Fruit fly (Drosophila melanogaster) whole organism, embryonic: ENCODE data around the gene CG9393.

Experiments
- ATbp ChIP-seq: fragments of 200-800 bp; sonication (Bioruptor generic); optimal IDR thresholded peaks from 2 replicates; lab custom pipeline; 2017; ENCODE audit warnings: missing biosample characterization, mild to moderate bottlenecking, missing genetic modification characterization, missing genetic modification reagents
- Blimp-1 ChIP-seq: fragments of 200-800 bp; sonication (Bioruptor generic); optimal IDR thresholded peaks from 3 replicates; lab custom pipeline; 2018; ENCODE audit warnings: missing biosample characterization, missing genetic modification characterization, mild to moderate bottlenecking, moderate library complexity, missing genetic modification reagents
- C15 ChIP-seq: fragments of 200-800 bp; sonication (Bioruptor generic); IDR thresholded peaks from 3 replicates; pipeline ENCODE4 v1.3.6; 2022; ENCODE audit warnings: missing biosample characterization, missing genetic modification characterization
- CG10654 ChIP-seq: fragments of 200-800 bp; sonication (Bioruptor generic); optimal IDR thresholded peaks from 2 replicates; lab custom pipeline; 2016; ENCODE audit warnings: missing biosample characterization, missing genetic modification characterization
- CG10959 ChIP-seq: fragments of 200-800 bp; sonication (Bioruptor generic); IDR thresholded peaks from 2 replicates; pipeline ENCODE4 v1.3.6; 2022; ENCODE audit warnings: missing biosample characterization, missing genetic modification characterization
- CG11456 ChIP-seq: fragments of 200-800 bp; sonication (Bioruptor generic); IDR thresholded peaks from 3 replicates; pipeline ENCODE4 v1.3.6; 2022; ENCODE audit warnings: missing biosample characterization, missing genetic modification characterization
- CG11504 ChIP-seq: fragments of 200-800 bp; sonication (Bioruptor generic); optimal IDR thresholded peaks from 3 replicates; lab custom pipeline; 2019; ENCODE audit warnings: missing biosample characterization, mild to moderate bottlenecking, missing genetic modification characterization, moderate library complexity
- CG17361 ChIP-seq: fragments of 200-800 bp; sonication (Bioruptor generic); IDR thresholded peaks from 3 replicates; pipeline ENCODE4 v1.3.6; 2022; ENCODE audit warnings: missing biosample characterization, missing genetic modification characterization
- CG18599 ChIP-seq: fragments of 200-800 bp; sonication (Bioruptor generic); optimal IDR thresholded peaks from 3 replicates; lab custom pipeline; 2017; ENCODE audit warnings: missing biosample characterization, missing genetic modification characterization, mild to moderate bottlenecking, moderate library complexity, missing genetic modification reagents
- CG2199 ChIP-seq: fragments of 200-800 bp; sonication (Bioruptor generic); IDR thresholded peaks from 3 replicates; pipeline ENCODE4 v1.3.6; 2022; ENCODE audit warnings: missing biosample characterization, missing genetic modification characterization
- CG31224 ChIP-seq: fragments of 200-800 bp; sonication (Bioruptor generic); IDR thresholded peaks from 2 replicates; pipeline ENCODE4 v1.3.6; 2022; ENCODE audit warnings: missing biosample characterization, missing genetic modification characterization
- CG3163 ChIP-seq: fragments of 200-800 bp; sonication (Bioruptor generic); optimal IDR thresholded peaks from 3 replicates; lab custom pipeline; 2016; ENCODE audit warnings: missing biosample characterization, missing genetic modification characterization
- CG32767 ChIP-seq: fragments of 200-800 bp; sonication (Bioruptor generic); IDR thresholded peaks from 2 replicates; pipeline ENCODE4 v1.3.6; 2022; ENCODE audit warnings: missing biosample characterization, missing genetic modification characterization
- CG4854 ChIP-seq: fragments of 200-800 bp; sonication (Bioruptor generic); optimal IDR thresholded peaks from 2 replicates; lab custom pipeline; 2016; ENCODE audit warnings: missing biosample characterization, missing genetic modification characterization, inconsistent platforms
- CG6654 ChIP-seq: fragments of 200-800 bp; sonication (Bioruptor generic); optimal IDR thresholded peaks from 2 replicates; lab custom pipeline; 2017; ENCODE audit warnings: missing biosample characterization, mild to moderate bottlenecking, missing genetic modification characterization
- CG7556 ChIP-seq: fragments of 200-800 bp; sonication (Bioruptor generic); optimal IDR thresholded peaks from 2 replicates; lab custom pipeline; 2017; ENCODE audit warnings: missing biosample characterization, mild to moderate bottlenecking, missing genetic modification characterization
- CG9215 ChIP-seq: fragments of 200-800 bp; sonication (Bioruptor generic); IDR thresholded peaks from 2 replicates; pipeline ENCODE4 v1.3.6; 2022; ENCODE audit warnings: missing biosample characterization, missing genetic modification characterization
- CG9437 ChIP-seq: fragments of 200-800 bp; sonication (Bioruptor generic); optimal IDR thresholded peaks from 2 replicates; lab custom pipeline; 2018; ENCODE audit warnings: missing biosample characterization, mild to moderate bottlenecking, missing genetic modification characterization
- CG9876 ChIP-seq: fragments of 200-800 bp; sonication (Bioruptor generic); optimal IDR thresholded peaks from 2 replicates; lab custom pipeline; 2016; ENCODE audit warnings: missing biosample characterization, missing genetic modification characterization
- CTCF ChIP-seq: fragments of 200-800 bp; sonication (Bioruptor generic); optimal IDR thresholded peaks from 2 replicates; lab custom pipeline; 2017; ENCODE audit warnings: missing biosample characterization, mild to moderate bottlenecking, missing genetic modification characterization, moderate library complexity
- Deaf1 ChIP-seq: fragments of 200-800 bp; optimal IDR thresholded peaks from 3 replicates; lab custom pipeline; 2019; ENCODE audit warnings: missing biosample characterization, mild to moderate bottlenecking, missing genetic modification characterization, moderate library complexity
- HLH4C ChIP-seq: fragments of 200-800 bp; sonication (Bioruptor generic); IDR thresholded peaks from 3 replicates; pipeline ENCODE4 v1.3.6; 2022; ENCODE audit warnings: missing biosample characterization, missing genetic modification characterization; ENCODE audit not compliant: partially characterized antibody
- Hsf ChIP-seq: fragments of 200-800 bp; sonication (Bioruptor generic); optimal IDR thresholded peaks from 3 replicates; lab custom pipeline; 2016; ENCODE audit warnings: missing biosample characterization, missing genetic modification characterization
- Rx ChIP-seq: fragments of 200-800 bp; sonication (Bioruptor generic); IDR thresholded peaks from 2 replicates; pipeline ENCODE4 v1.3.6; 2022; ENCODE audit warnings: missing biosample characterization, missing genetic modification characterization
- bbx ChIP-seq: fragments of 200-800 bp; sonication (Bioruptor generic); IDR thresholded peaks from 2 replicates; pipeline ENCODE4 v1.3.6; 2022; ENCODE audit warnings: missing biosample characterization, missing genetic modification characterization; ENCODE audit not compliant: partially characterized antibody
- crp ChIP-seq, 2 experiments: fragments of 200-800 bp; sonication (Bioruptor generic); optimal IDR thresholded peaks; 2 replicates in 1 of 2; 3 replicates in 1 of 2; lab custom pipeline; 2017; ENCODE audit warnings: missing biosample characterization in 2 of 2, missing genetic modification characterization in 2 of 2, mild to moderate bottlenecking in 1 of 2, moderate library complexity in 1 of 2
- cwo ChIP-seq: fragments of 200-800 bp; sonication (Bioruptor generic); optimal IDR thresholded peaks from 3 replicates; lab custom pipeline; 2017; ENCODE audit warnings: missing biosample characterization, missing genetic modification characterization, mild to moderate bottlenecking, moderate library complexity, missing genetic modification reagents
- exex ChIP-seq: fragments of 200-800 bp; sonication (Bioruptor generic); optimal IDR thresholded peaks from 4 replicates; lab custom pipeline; 2018; ENCODE audit warnings: missing biosample characterization, mild to moderate bottlenecking, missing genetic modification characterization, moderate library complexity
- hkb ChIP-seq, 2 experiments: fragments of 200-800 bp in 1 of 2; fragments of >200 bp in 1 of 2; sonication (Bioruptor generic) in 1 of 2; IDR thresholded peaks in 1 of 2; optimal IDR thresholded peaks in 1 of 2; 2 replicates each; pipeline versions ENCODE4 v1.3.6 to Lab custom; 2017 to 2022; ENCODE audit warnings: missing biosample characterization in 1 of 2, missing genetic modification characterization in 1 of 2
- mam ChIP-seq: fragments of 200-800 bp; sonication (Bioruptor generic); optimal IDR thresholded peaks from 3 replicates; lab custom pipeline; 2016; ENCODE audit warnings: missing biosample characterization, missing genetic modification characterization
- mirr ChIP-seq: fragments of 200-800 bp; sonication (Bioruptor generic); optimal IDR thresholded peaks from 3 replicates; lab custom pipeline; 2018; ENCODE audit warnings: missing biosample characterization, mild to moderate bottlenecking, missing genetic modification characterization
- oc ChIP-seq: fragments of 200-800 bp; sonication (Bioruptor generic); optimal IDR thresholded peaks from 2 replicates; lab custom pipeline; 2018; ENCODE audit warnings: missing biosample characterization, mild to moderate bottlenecking, missing genetic modification characterization, moderate library complexity
- pfk ChIP-seq: fragments of 200-800 bp; sonication (Bioruptor generic); optimal IDR thresholded peaks from 2 replicates; lab custom pipeline; 2018; ENCODE audit warnings: missing biosample characterization, mild to moderate bottlenecking, missing genetic modification characterization, moderate library complexity
- pho ChIP-seq: fragments of 200-800 bp; sonication (Bioruptor generic); optimal IDR thresholded peaks from 2 replicates; lab custom pipeline; 2016; ENCODE audit warnings: missing biosample characterization, missing genetic modification characterization
- salm ChIP-seq: fragments of 200-800 bp; sonication (Bioruptor generic); optimal IDR thresholded peaks from 2 replicates; lab custom pipeline; 2018; ENCODE audit warnings: missing biosample characterization, mild to moderate bottlenecking, missing genetic modification characterization
- scrt ChIP-seq: fragments of 200-800 bp; sonication (Bioruptor generic); optimal IDR thresholded peaks from 2 replicates; lab custom pipeline; 2018; ENCODE audit warnings: missing biosample characterization, mild to moderate bottlenecking, missing genetic modification characterization, moderate library complexity
- shn ChIP-seq: fragments of 200-800 bp; sonication (Bioruptor generic); optimal IDR thresholded peaks from 3 replicates; lab custom pipeline; 2016; ENCODE audit warnings: missing biosample characterization, missing genetic modification characterization
- sisA ChIP-seq: fragments of 200-800 bp; sonication (Bioruptor generic); IDR thresholded peaks from 2 replicates; pipeline ENCODE4 v1.3.6; 2022; ENCODE audit warnings: missing biosample characterization, missing genetic modification characterization
- stc ChIP-seq: fragments of 200-800 bp; sonication (Bioruptor generic); IDR thresholded peaks from 2 replicates; pipeline ENCODE4 v1.3.6; 2022; ENCODE audit warnings: missing biosample characterization, missing genetic modification characterization
- wdn ChIP-seq: fragments of 200-800 bp; sonication (Bioruptor generic); IDR thresholded peaks from 2 replicates; pipeline ENCODE4 v1.3.6; 2022; ENCODE audit warnings: missing biosample characterization, missing genetic modification characterization
- yki ChIP-seq: fragments of >200 bp; optimal IDR thresholded peaks from 3 replicates; lab custom pipeline; 2018

CG9393 gene

DNA sequence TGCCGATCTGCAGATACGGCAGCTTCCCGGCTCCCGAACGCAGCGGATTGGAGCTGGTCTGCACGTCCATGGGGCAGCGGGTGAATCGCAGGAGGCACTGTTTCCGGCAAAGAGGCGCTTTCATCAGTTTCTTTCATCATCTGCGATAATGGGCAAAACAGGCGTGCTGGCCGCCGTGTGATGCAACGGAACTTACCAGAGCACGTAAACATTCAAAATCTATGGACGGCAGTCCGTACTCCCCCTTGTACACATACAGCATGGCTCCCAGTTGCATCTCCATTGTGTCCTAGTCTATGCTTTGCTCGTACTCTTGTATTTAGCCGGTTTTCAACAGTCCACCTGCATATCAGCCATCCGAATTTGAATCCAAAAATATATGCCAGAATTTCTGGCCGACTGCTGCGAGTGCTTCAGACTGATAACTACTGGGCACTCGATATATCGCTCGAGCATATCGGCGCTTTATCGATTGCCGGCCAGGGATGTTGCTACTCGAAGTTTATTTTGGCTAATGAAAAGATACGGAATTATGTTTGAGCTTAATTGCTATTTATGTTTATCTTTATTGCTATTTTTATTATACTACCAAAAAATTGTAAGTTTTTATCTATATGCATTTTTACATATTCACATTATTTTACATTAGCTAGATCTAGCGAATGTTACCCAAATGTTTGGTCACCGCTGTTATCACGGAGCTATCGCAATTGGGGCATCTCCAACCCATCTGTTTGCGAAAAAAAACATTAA, at the start of gene CG9393, which contains the start of gene Vps45 (continued):
- TF ChIP-seq CG17361 (GFP tag; lab: Robert Waterston, UW), result peak; percentile 79
- TF ChIP-seq CG9876 (GFP tag; lab: Kevin White, UChicago), result peak; percentile 12
- no peak for TF ChIP-seq scrt (GFP tag; lab: Kevin White, UChicago)
- TF ChIP-seq mirr, result peak; percentile 29
- peak; percentile 42 for TF ChIP-seq CG9437 (GFP tag; lab: Kevin White, UChicago)
- no peak for TF ChIP-seq CG31224 (GFP tag; lab: Robert Waterston, UW)
- TF ChIP-seq C15 (GFP tag; lab: Robert Waterston, UW), result no peak
- TF ChIP-seq CG10959 (GFP tag; lab: Robert Waterston, UW), result no peak
- TF ChIP-seq stc, result 0 out of 2 replicates have a peak, but pooled peaks have one; percentile 49
- TF ChIP-seq pho, result peak; percentile 81
- TF ChIP-seq CG3163 (GFP tag; lab: Kevin White, UChicago), result peak; percentile 35
- no peak for TF ChIP-seq CG6654 (GFP tag; lab: Kevin White, UChicago)
- TF ChIP-seq pfk (GFP tag; lab: Kevin White, UChicago), result no peak
- peak; percentile 63 for TF ChIP-seq CG9215 (GFP tag; lab: Robert Waterston, UW)
- no peak for TF ChIP-seq yki (lab: Kevin White, UChicago)
- peak; percentile 65 for TF ChIP-seq hkb (optimal IDR thresholded peaks at IDR 0.05; lab: Kevin White, UChicago)
- 0 out of 2 replicates have a peak, but pooled peaks have one; percentile 25 for TF ChIP-seq hkb (GFP tag; IDR thresholded peaks at IDR 0.05; lab: Robert Waterston, UW)
- peak; percentile 92 for TF ChIP-seq bbx
- peak; percentile 28 to 82 for TF ChIP-seq crp (GFP tag; optimal IDR thresholded peaks at IDR 0.05; lab: Kevin White, UChicago)
- TF ChIP-seq CG32767 (GFP tag; lab: Robert Waterston, UW), result no peak
- no peak for TF ChIP-seq CG11504
- peak; percentile 59 for TF ChIP-seq CG10654 (GFP tag; lab: Kevin White, UChicago)
- peak; percentile 94 for TF ChIP-seq HLH4C (GFP tag; lab: Robert Waterston, UW)
- TF ChIP-seq Rx (GFP tag; lab: Robert Waterston, UW), result 0 out of 2 replicates have a peak, but pooled peaks have one; percentile 23
- TF ChIP-seq oc (tag; lab: Kevin White, UChicago), result no peak
- TF ChIP-seq ATbp (GFP tag; lab: Kevin White, UChicago), result no peak
- peak; percentile 22 for TF ChIP-seq CTCF (GFP tag; lab: Kevin White, UChicago)
- no peak for TF ChIP-seq CG11456 (GFP tag; lab: Robert Waterston, UW)
- no peak for TF ChIP-seq CG18599 (GFP tag; lab: Kevin White, UChicago)
- TF ChIP-seq Hsf (GFP tag; lab: Kevin White, UChicago), result peak; percentile 79
- peak; percentile 46 for TF ChIP-seq exex
- peak; percentile 79 for TF ChIP-seq mam (GFP tag; lab: Kevin White, UChicago)
- no peak for TF ChIP-seq Blimp-1 (GFP tag; lab: Kevin White, UChicago)
- no peak for TF ChIP-seq salm
- TF ChIP-seq CG2199 (GFP tag; lab: Robert Waterston, UW), result no peak
- peak; percentile 52 for TF ChIP-seq shn (GFP tag; lab: Kevin White, UChicago)
- TF ChIP-seq CG4854 (GFP tag; lab: Kevin White, UChicago), result peak; percentile 43
- TF ChIP-seq wdn (GFP tag; lab: Robert Waterston, UW), result no peak
- TF ChIP-seq Deaf1 (tag; lab: Kevin White, UChicago), result no peak
- TF ChIP-seq CG7556 (GFP tag; lab: Kevin White, UChicago), result peak; percentile 50
- TF ChIP-seq cwo (GFP tag; lab: Kevin White, UChicago), result peak; percentile 8
- TF ChIP-seq sisA (GFP tag; lab: Robert Waterston, UW), result peak; percentile 34; the same call in 1 of the 2 replicates
